Fruit fly (Drosophila melanogaster) Kc167 (cell line): Measurements from ENCODE around the gene CG1309.

Experiments
- Myc ChIP-seq: fragments of >200 bp; optimal IDR thresholded peaks from 2 replicates; lab custom pipeline; 2017; ENCODE audit warnings: missing external identifiers
- Sin3A ChIP-seq: fragments of >200 bp; optimal IDR thresholded peaks from 2 replicates; lab custom pipeline; 2018; ENCODE audit warnings: missing external identifiers
- h ChIP-seq: fragments of >200 bp; optimal IDR thresholded peaks from 3 replicates; lab custom pipeline; 2018; ENCODE audit warnings: missing external identifiers
- insv ChIP-seq: fragments of >200 bp; optimal IDR thresholded peaks from 3 replicates; lab custom pipeline; 2018; ENCODE audit warnings: missing external identifiers
- psq ChIP-seq: fragments of >200 bp; optimal IDR thresholded peaks from 2 replicates; lab custom pipeline; 2017; ENCODE audit warnings: missing external identifiers
- ttk ChIP-seq: sonication (Bioruptor generic); optimal IDR thresholded peaks from 2 replicates; lab custom pipeline; 2017; ENCODE audit warnings: missing external identifiers

CG1309 gene

dm6 chr3L:4259102-4259558 is at the start of gene CG1309, which contains the start of gene CG15011:
Gene CG1309, plus strand, starts transcription at chr3L:4259430.
Gene CG15011, minus strand, starts transcription at chr3L:4259152.
- TF ChIP-seq Myc (no peak), Sin3A (lab: Kevin White, UChicago) (no peak), insv (no peak), ttk (lab: Kevin White, UChicago) (no peak), h (lab: Kevin White, UChicago) (no peak), psq (no peak)

- TF ChIP-seq ttk (lab: Kevin White, UChicago): no peak
- no peak for TF ChIP-seq h (lab: Kevin White, UChicago)
- TF ChIP-seq Myc: no peak
- TF ChIP-seq insv: no peak
- TF ChIP-seq psq: no peak
- TF ChIP-seq Sin3A (lab: Kevin White, UChicago): no peak
Measured at dm6 chr3L:4209731-4210130, 49.5 kb upstream of the CG1309 start.

dm6 chr3L:4211440-4211839 is 47.8 kb upstream of the CG1309 start, which contains the start of gene Cpr64Ab:
Gene Cpr64Ab, minus strand, starts transcription at chr3L:4211540.
- TF ChIP-seq Myc: no peak
- no peak for TF ChIP-seq ttk (lab: Kevin White, UChicago)

dm6 chr3L:4212815-4213214 is 46.4 kb upstream of the CG1309 start, which contains the start of gene Cpr64Ac:
Gene Cpr64Ac, minus strand, starts transcription at chr3L:4212915.
- TF ChIP-seq ttk (lab: Kevin White, UChicago) (no peak), Sin3A (lab: Kevin White, UChicago) (no peak), psq (no peak), Myc (no peak), h (lab: Kevin White, UChicago) (no peak), insv (no peak)

- TF ChIP-seq ttk (lab: Kevin White, UChicago): no peak
- TF ChIP-seq insv: no peak
- no peak for TF ChIP-seq Sin3A (lab: Kevin White, UChicago)
- TF ChIP-seq h (lab: Kevin White, UChicago): no peak
- no peak for TF ChIP-seq psq
- no peak for TF ChIP-seq Myc
Measured at dm6 chr3L:4215079-4215478, 44.2 kb upstream of the CG1309 start, which contains the start of gene Cpr64Ad. Gene Cpr64Ad, plus strand, starts transcription at chr3L:4215379.

DNA sequence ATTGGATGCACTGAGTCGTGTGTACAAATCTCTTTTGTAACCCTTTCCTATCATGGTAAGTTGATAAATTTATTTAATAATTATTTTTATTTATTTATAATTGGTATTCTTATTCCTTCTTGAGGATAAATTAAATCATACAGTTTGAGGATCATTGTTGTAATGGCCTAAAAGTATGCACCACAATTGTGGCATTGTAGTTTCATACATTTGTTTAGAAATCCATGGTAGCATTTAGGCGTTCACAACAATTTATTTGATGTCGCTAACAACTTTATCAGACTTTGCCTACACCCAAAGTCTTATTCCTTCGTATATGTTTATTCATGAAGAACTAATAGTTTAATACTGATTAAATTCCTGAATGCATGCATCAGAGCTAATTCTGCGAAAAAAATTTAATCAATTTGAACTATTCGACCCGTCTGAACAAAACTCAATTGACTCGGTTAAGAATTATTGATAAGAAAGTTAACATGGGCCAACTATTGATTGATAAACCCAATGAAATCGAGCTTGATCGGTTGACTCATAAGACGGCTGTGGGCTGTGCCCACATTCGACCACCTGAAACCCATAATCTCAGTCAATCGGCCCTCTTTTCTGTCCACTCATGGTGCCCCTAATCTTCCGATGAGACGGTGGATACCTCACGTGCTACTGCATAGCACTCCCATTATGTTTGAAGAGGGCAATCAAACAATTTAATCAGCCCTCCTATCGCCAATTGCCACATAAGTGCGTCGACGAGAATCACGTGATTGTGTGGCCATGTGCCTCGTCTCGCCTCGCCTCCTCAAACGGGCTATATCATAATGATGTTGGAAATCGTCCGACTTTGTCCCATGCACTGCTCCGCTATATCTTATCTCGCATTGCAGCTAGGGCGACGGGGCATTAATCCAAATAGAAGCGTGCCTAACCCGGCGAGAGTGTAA is 39.7 kb upstream of the CG1309 start:
- TF ChIP-seq psq (no peak), ttk (lab: Kevin White, UChicago) (no peak), insv (no peak), Myc (no peak), Sin3A (lab: Kevin White, UChicago) (no peak), h (lab: Kevin White, UChicago) (no peak)

dm6 chr3L:4220679-4221078 is 38.6 kb upstream of the CG1309 start:
- no peak for TF ChIP-seq insv
- TF ChIP-seq ttk (lab: Kevin White, UChicago): no peak
- TF ChIP-seq psq: no peak
- TF ChIP-seq Sin3A (lab: Kevin White, UChicago): no peak
- TF ChIP-seq h (lab: Kevin White, UChicago): no peak
- TF ChIP-seq Myc: no peak

DNA sequence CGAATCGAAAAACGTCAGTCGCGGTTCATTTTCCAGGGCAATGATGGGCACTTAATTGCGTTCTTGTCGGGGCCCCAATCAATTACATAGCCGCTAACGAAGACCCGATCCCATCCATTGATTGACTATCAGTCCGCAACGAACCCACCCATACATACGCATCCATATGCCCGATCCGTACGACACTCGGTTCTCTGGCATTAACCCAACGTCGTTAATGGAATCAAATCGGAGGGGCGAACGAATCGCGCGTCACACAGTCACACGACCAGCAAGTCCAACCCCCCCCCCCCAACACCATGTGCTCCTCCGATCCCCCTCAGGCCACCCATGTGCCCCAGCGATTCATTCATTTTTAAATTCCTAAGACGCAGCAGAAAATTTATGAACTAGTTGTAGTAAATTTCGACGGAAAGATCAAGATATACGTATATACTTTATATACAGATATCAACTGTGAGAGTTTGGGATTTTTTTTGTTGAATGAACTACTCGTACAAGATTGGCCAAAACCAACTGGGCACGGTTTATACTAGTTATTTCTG is 37.9 kb upstream of the CG1309 start:
- TF ChIP-seq insv (no peak), ttk (lab: Kevin White, UChicago) (no peak), h (lab: Kevin White, UChicago) (no peak), psq (no peak)

- no peak for TF ChIP-seq insv
- TF ChIP-seq Sin3A (lab: Kevin White, UChicago): no peak
- TF ChIP-seq psq: no peak
- no peak for TF ChIP-seq ttk (lab: Kevin White, UChicago)
- TF ChIP-seq Myc: no peak
- no peak for TF ChIP-seq h (lab: Kevin White, UChicago)
Measured at dm6 chr3L:4221792-4222191, 37.4 kb upstream of the CG1309 start.

DNA sequence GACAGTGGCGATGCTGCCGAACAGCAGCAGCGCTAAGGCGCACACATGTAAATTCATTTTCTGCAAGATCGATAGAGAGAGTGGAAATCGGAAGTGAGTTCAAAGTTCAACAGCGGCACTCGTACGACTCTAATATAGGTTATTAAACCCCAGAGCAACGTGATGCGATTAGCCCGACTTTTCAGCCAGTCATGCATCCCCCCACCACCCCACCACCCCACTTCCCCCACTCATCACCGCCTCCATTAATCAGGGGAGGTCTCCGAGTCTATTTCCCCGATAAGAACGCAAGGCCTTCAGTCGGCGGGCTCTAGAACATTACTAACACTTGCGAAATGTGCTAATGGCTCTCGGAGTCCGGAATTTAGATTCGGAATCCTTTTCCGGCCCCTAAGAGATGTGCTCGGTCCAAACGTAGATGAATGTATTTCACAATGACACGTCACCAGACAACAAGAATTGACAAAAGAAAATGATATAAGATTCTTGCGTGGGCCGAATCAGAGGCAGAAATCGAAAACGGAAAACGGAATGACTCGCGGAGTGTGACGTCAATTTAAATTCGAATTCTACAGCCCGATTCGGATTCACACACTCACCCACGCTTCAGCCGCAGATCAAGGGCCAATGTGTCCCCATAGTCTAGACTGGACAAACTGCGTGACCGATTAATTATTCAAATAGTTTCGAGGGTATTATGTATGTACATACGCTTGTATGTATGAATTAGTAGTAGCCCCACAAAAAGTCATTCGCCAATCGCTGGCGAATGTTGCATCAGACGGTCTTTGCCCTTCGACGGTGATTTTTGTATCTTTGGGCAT is 33.4 kb upstream of the CG1309 start:
- no peak for TF ChIP-seq Sin3A (lab: Kevin White, UChicago)
- TF ChIP-seq h (lab: Kevin White, UChicago): no peak
- no peak for TF ChIP-seq Myc
- no peak for TF ChIP-seq insv
- no peak for TF ChIP-seq ttk (lab: Kevin White, UChicago)
- TF ChIP-seq psq: no peak

DNA sequence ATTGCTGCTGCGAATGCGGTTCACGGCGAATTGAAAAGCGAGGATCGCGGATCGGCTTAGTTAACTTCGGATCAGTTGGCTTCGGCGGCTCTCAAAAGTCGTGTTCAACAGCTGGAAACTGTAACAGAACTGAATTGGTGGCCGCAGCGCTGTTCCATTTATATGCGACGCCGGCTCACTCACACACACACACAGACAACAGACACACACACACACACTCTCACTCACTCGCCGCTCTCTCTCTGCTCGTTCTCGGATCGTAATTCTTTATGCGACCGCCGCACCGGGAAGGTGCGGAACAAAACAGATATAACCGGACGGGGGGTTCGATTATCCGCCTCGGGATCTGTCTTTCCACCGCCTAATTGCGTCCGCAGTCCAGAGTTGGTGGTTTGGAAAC is 32.1 kb upstream of the CG1309 start, which contains the start of gene CG46460:
Gene CG46460 (minus strand): TSS at position 139 of the 400 bp plus-strand sequence.
- no peak for TF ChIP-seq Myc

dm6 chr3L:4228187-4228836 is 30.9 kb upstream of the CG1309 start:
- TF ChIP-seq psq (no peak), h (lab: Kevin White, UChicago) (no peak), insv (no peak), Sin3A (lab: Kevin White, UChicago) (no peak), ttk (lab: Kevin White, UChicago) (no peak), Myc (no peak)
